Worm (Caenorhabditis elegans) whole organism, L3 larva: ENCODE measurements around the gene M6.11.

ENCODE experiments used
- aly-2 ChIP-seq: fragments of 150-350 bp; optimal IDR thresholded peaks from 2 replicates; lab custom pipeline; 2014; ENCODE audit warnings: missing biosample characterization, missing genetic modification characterization
- ama-1 ChIP-seq: fragments of 150-350 bp; optimal IDR thresholded peaks from 2 replicates; lab custom pipeline; 2018
- ceh-28 ChIP-seq: fragments of 150-350 bp; optimal IDR thresholded peaks from 2 replicates; lab custom pipeline; 2014; ENCODE audit warnings: missing biosample characterization, missing genetic modification reagents, missing genetic modification characterization
- egl-27 ChIP-seq: sonication (generic microtip); optimal IDR thresholded peaks from 4 replicates; lab custom pipeline; 2017; ENCODE audit warnings: missing biosample characterization, missing genetic modification reagents, missing genetic modification characterization
- elt-3 ChIP-seq, 3 experiments: fragments of 150-350 bp in 1 of 3; sonication (generic microtip) in 2 of 3; optimal IDR thresholded peaks; 2 replicates in 2 of 3; 4 replicates in 1 of 3; lab custom pipeline; 2014 to 2017; ENCODE audit warnings: missing biosample characterization in 3 of 3, missing genetic modification characterization in 3 of 3
- mdl-1 ChIP-seq: fragments of 150-350 bp; optimal IDR thresholded peaks from 2 replicates; lab custom pipeline; 2014; ENCODE audit warnings: missing biosample characterization, missing genetic modification characterization
- ztf-4 ChIP-seq: fragments of 150-350 bp; optimal IDR thresholded peaks from 2 replicates; lab custom pipeline; 2014; ENCODE audit warnings: missing biosample characterization, missing genetic modification characterization

DNA sequence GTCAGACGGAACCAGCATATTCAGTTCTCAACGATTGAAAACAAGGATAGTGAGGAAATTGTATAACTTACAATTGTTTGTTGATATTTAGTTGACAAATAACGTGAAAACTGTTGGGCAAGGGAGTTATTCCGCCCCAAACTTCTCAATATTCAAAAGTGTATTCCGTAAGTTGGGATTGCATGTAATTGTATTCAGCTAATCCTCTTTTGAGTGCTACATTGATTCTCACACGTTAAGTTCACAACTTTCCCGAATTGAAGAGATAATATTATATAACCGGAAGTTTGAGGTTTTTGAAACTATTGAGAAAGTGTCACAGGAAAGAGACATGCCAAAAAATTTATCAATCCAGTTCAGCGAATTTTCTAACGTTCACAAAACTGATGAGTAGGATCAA is 13.5 kb upstream of the M6.11 start, which contains the start of gene ifc-2:
- TF ChIP-seq ztf-4 (tag; lab: Kevin White, UChicago), result no peak
- no peak for TF ChIP-seq mdl-1 (tag; lab: Kevin White, UChicago)
- TF ChIP-seq egl-27 (tag; lab: Kevin White, UChicago), result no peak
- TF ChIP-seq elt-3 (tag; optimal IDR thresholded peaks at IDR 0.05; lab: Kevin White, UChicago), result no peak
- no peak for TF ChIP-seq ceh-28 (tag; lab: Kevin White, UChicago)
- TF ChIP-seq aly-2 (tag; lab: Kevin White, UChicago), result no peak
- no peak for TF ChIP-seq ama-1 (lab: Kevin White, UChicago)
